Fruit fly (Drosophila melanogaster) whole organism, embryonic: ENCODE results near the gene CG14154.

Experiments used
- Aef1 ChIP-seq: fragments of 200-800 bp; sonication (Bioruptor generic); IDR thresholded peaks from 3 replicates; pipeline ENCODE4 v1.3.6; 2022; ENCODE audit warnings: missing biosample characterization, missing genetic modification characterization
- Antp ChIP-seq: fragments of 200-800 bp; sonication (Bioruptor generic); optimal IDR thresholded peaks from 3 replicates; lab custom pipeline; 2016; ENCODE audit warnings: missing biosample characterization, missing genetic modification characterization
- BtbVII ChIP-seq: fragments of 200-800 bp; sonication (Bioruptor generic); optimal IDR thresholded peaks from 3 replicates; lab custom pipeline; 2017; ENCODE audit warnings: missing biosample characterization, mild to moderate bottlenecking, missing genetic modification characterization
- CG10267 ChIP-seq: fragments of 200-800 bp; sonication (Bioruptor generic); optimal IDR thresholded peaks from 2 replicates; lab custom pipeline; 2018; ENCODE audit warnings: missing biosample characterization, mild to moderate bottlenecking, missing genetic modification characterization, moderate library complexity
- CG10431 ChIP-seq: fragments of 200-800 bp; sonication (Bioruptor generic); optimal IDR thresholded peaks from 3 replicates; lab custom pipeline; 2018; ENCODE audit warnings: missing biosample characterization, mild to moderate bottlenecking, missing genetic modification characterization
- CG12769 ChIP-seq: fragments of 200-800 bp; sonication (Bioruptor generic); optimal IDR thresholded peaks from 2 replicates; lab custom pipeline; 2019; ENCODE audit warnings: missing biosample characterization, mild to moderate bottlenecking, missing genetic modification characterization, moderate library complexity
- CG32532 ChIP-seq: fragments of 200-800 bp; sonication (Bioruptor generic); IDR thresholded peaks from 2 replicates; pipeline ENCODE4 v1.3.6; 2022; ENCODE audit warnings: missing biosample characterization, missing genetic modification characterization
- CG33557 ChIP-seq: fragments of 200-800 bp; sonication (Bioruptor generic); optimal IDR thresholded peaks from 2 replicates; lab custom pipeline; 2019; ENCODE audit warnings: missing biosample characterization, mild to moderate bottlenecking, missing genetic modification characterization, moderate library complexity
- CG3847 ChIP-seq: fragments of 200-800 bp; sonication (Bioruptor generic); IDR thresholded peaks from 2 replicates; pipeline ENCODE4 v1.3.6; 2022; ENCODE audit warnings: missing biosample characterization, missing genetic modification characterization
- CG4328 ChIP-seq: fragments of 200-800 bp; sonication (Bioruptor generic); optimal IDR thresholded peaks from 3 replicates; lab custom pipeline; 2017; ENCODE audit warnings: missing biosample characterization, missing genetic modification reagents, missing genetic modification characterization
- CG6854 ChIP-seq: fragments of 200-800 bp; sonication (Bioruptor generic); optimal IDR thresholded peaks from 3 replicates; lab custom pipeline; 2017; ENCODE audit warnings: missing biosample characterization, mild to moderate bottlenecking, missing genetic modification characterization
- CG7786 ChIP-seq: fragments of 200-800 bp; sonication (Bioruptor generic); optimal IDR thresholded peaks from 2 replicates; lab custom pipeline; 2016; ENCODE audit warnings: missing biosample characterization, missing genetic modification characterization
- CG7963 ChIP-seq: fragments of 200-800 bp; sonication (Bioruptor generic); IDR thresholded peaks from 3 replicates; pipeline ENCODE4 v1.3.6; 2022; ENCODE audit warnings: missing biosample characterization, missing genetic modification characterization; ENCODE audit not compliant: partially characterized antibody
- CG7987 ChIP-seq: fragments of 200-800 bp; sonication (Bioruptor generic); optimal IDR thresholded peaks from 2 replicates; lab custom pipeline; 2018; ENCODE audit warnings: missing biosample characterization, mild to moderate bottlenecking, missing genetic modification characterization, moderate library complexity
- CG9437 ChIP-seq: fragments of 200-800 bp; sonication (Bioruptor generic); optimal IDR thresholded peaks from 2 replicates; lab custom pipeline; 2018; ENCODE audit warnings: missing biosample characterization, mild to moderate bottlenecking, missing genetic modification characterization
- Drgx ChIP-seq: fragments of 200-800 bp; sonication (Bioruptor generic); IDR thresholded peaks from 2 replicates; pipeline ENCODE4 v1.3.6; 2022; ENCODE audit warnings: missing biosample characterization, missing genetic modification characterization
- Eip74EF ChIP-seq, 2 experiments: fragments of 200-800 bp in 1 of 2; fragments of >200 bp in 1 of 2; sonication (Bioruptor generic) in 1 of 2; optimal IDR thresholded peaks; 2 replicates each; lab custom pipeline; 2017 to 2019; ENCODE audit warnings: missing biosample characterization in 2 of 2, missing genetic modification characterization in 2 of 2, mild to moderate bottlenecking in 1 of 2, moderate library complexity in 1 of 2
- Elba2 ChIP-seq: fragments of 200-800 bp; sonication (Bioruptor generic); optimal IDR thresholded peaks from 3 replicates; lab custom pipeline; 2016; ENCODE audit warnings: missing biosample characterization, missing genetic modification characterization
- HLH4C ChIP-seq: fragments of 200-800 bp; sonication (Bioruptor generic); IDR thresholded peaks from 3 replicates; pipeline ENCODE4 v1.3.6; 2022; ENCODE audit warnings: missing biosample characterization, missing genetic modification characterization; ENCODE audit not compliant: partially characterized antibody
- Hey ChIP-seq: fragments of 200-800 bp; sonication (Bioruptor generic); optimal IDR thresholded peaks from 3 replicates; lab custom pipeline; 2018; ENCODE audit warnings: missing biosample characterization, mild to moderate bottlenecking, missing genetic modification characterization
- Kr ChIP-seq: fragments of 200-800 bp; sonication (Bioruptor generic); optimal IDR thresholded peaks from 2 replicates; lab custom pipeline; 2017; ENCODE audit warnings: missing biosample characterization, mild to moderate bottlenecking, missing genetic modification characterization
- Lim3 ChIP-seq: fragments of 200-800 bp; sonication (Bioruptor generic); IDR thresholded peaks from 2 replicates; pipeline ENCODE4 v1.3.6; 2022; ENCODE audit warnings: missing biosample characterization, missing genetic modification characterization
- MTF-1 ChIP-seq: fragments of 200-800 bp; sonication (Bioruptor generic); optimal IDR thresholded peaks from 2 replicates; lab custom pipeline; 2018; ENCODE audit warnings: missing biosample characterization, mild to moderate bottlenecking, missing genetic modification characterization, borderline replicate concordance
- Mes4 ChIP-seq: fragments of 200-800 bp; sonication (Bioruptor generic); optimal IDR thresholded peaks from 2 replicates; lab custom pipeline; 2016; ENCODE audit warnings: missing biosample characterization, missing genetic modification characterization
- NC2β ChIP-seq: fragments of 200-800 bp; sonication (Bioruptor generic); optimal IDR thresholded peaks from 2 replicates; lab custom pipeline; 2016; ENCODE audit warnings: missing biosample characterization, missing genetic modification characterization
- Sox100B ChIP-seq: fragments of 200-800 bp; sonication (Bioruptor generic); optimal IDR thresholded peaks from 3 replicates; lab custom pipeline; 2018; ENCODE audit warnings: missing biosample characterization, mild to moderate bottlenecking, missing genetic modification characterization
- Xrp1 ChIP-seq: fragments of 200-800 bp; sonication (Bioruptor generic); IDR thresholded peaks from 2 replicates; pipeline ENCODE4 v1.3.6; 2022; ENCODE audit warnings: missing biosample characterization, missing genetic modification characterization
- amos ChIP-seq: fragments of 200-800 bp; sonication (Bioruptor generic); IDR thresholded peaks from 2 replicates; pipeline ENCODE4 v1.3.6; 2022; ENCODE audit warnings: missing biosample characterization, missing genetic modification characterization; ENCODE audit not compliant: partially characterized antibody
- chinmo ChIP-seq: fragments of 200-800 bp; sonication (Bioruptor generic); IDR thresholded peaks from 4 replicates; pipeline ENCODE4 v1.3.6; 2022; ENCODE audit warnings: missing biosample characterization, missing genetic modification characterization; ENCODE audit not compliant: partially characterized antibody
- ci ChIP-seq: fragments of 200-800 bp; sonication (Bioruptor generic); IDR thresholded peaks from 3 replicates; pipeline ENCODE4 v1.3.6; 2022; ENCODE audit warnings: missing biosample characterization, missing genetic modification characterization
- ems ChIP-seq: fragments of 200-800 bp; sonication (Bioruptor generic); optimal IDR thresholded peaks from 3 replicates; lab custom pipeline; 2016; ENCODE audit warnings: missing biosample characterization, missing genetic modification characterization
- gsb ChIP-seq: fragments of 200-800 bp; sonication (Bioruptor generic); IDR thresholded peaks from 2 replicates; pipeline ENCODE4 v1.3.6; 2022; ENCODE audit warnings: missing biosample characterization, missing genetic modification characterization
- ken ChIP-seq: fragments of 200-800 bp; sonication (Bioruptor generic); IDR thresholded peaks from 3 replicates; pipeline ENCODE4 v1.3.6; 2022; ENCODE audit warnings: missing biosample characterization, missing genetic modification characterization
- mld ChIP-seq: fragments of 200-800 bp; sonication (Bioruptor generic); IDR thresholded peaks from 3 replicates; pipeline ENCODE4 v1.3.6; 2022; ENCODE audit warnings: missing biosample characterization, missing genetic modification characterization; ENCODE audit not compliant: partially characterized antibody
- rib ChIP-seq: fragments of 200-800 bp; sonication (Bioruptor generic); IDR thresholded peaks from 2 replicates; pipeline ENCODE4 v1.3.6; 2022; ENCODE audit warnings: missing biosample characterization, missing genetic modification characterization
- run ChIP-seq: fragments of 200-800 bp; sonication (Bioruptor generic); optimal IDR thresholded peaks from 3 replicates; lab custom pipeline; 2018; ENCODE audit warnings: missing biosample characterization, mild to moderate bottlenecking, missing genetic modification characterization
- schlank ChIP-seq: fragments of 200-800 bp; sonication (Bioruptor generic); optimal IDR thresholded peaks from 2 replicates; lab custom pipeline; 2018; ENCODE audit warnings: missing biosample characterization, mild to moderate bottlenecking, missing genetic modification characterization
- sens ChIP-seq: fragments of 200-800 bp; sonication (Bioruptor generic); peaks from one replicate; lab custom pipeline; 2016; ENCODE audit warnings: missing biosample characterization, missing genetic modification characterization
- sima ChIP-seq: fragments of 200-800 bp; sonication (Bioruptor generic); optimal IDR thresholded peaks from 2 replicates; lab custom pipeline; 2016; ENCODE audit warnings: missing biosample characterization, missing genetic modification characterization
- ssp ChIP-seq: fragments of 200-800 bp; sonication (Bioruptor generic); IDR thresholded peaks from 2 replicates; pipeline ENCODE4 v1.3.6; 2022; ENCODE audit warnings: missing biosample characterization, missing genetic modification characterization
- tin ChIP-seq: fragments of 200-800 bp; sonication (Bioruptor generic); optimal IDR thresholded peaks from 3 replicates; lab custom pipeline; 2016; ENCODE audit warnings: missing biosample characterization, missing genetic modification characterization
- tna ChIP-seq: fragments of 200-800 bp; sonication (Bioruptor generic); IDR thresholded peaks from 2 replicates; pipeline ENCODE4 v1.3.6; 2022; ENCODE audit warnings: missing biosample characterization, missing genetic modification characterization; ENCODE audit not compliant: partially characterized antibody
- toy ChIP-seq: fragments of 200-800 bp; sonication (Bioruptor generic); IDR thresholded peaks from 2 replicates; pipeline ENCODE4 v1.3.6; 2022; ENCODE audit warnings: missing biosample characterization, missing genetic modification characterization
- unc-4 ChIP-seq: fragments of 200-800 bp; sonication (Bioruptor generic); IDR thresholded peaks from 2 replicates; pipeline ENCODE4 v1.3.6; 2022; ENCODE audit warnings: missing biosample characterization, missing genetic modification characterization; ENCODE audit not compliant: partially characterized antibody
- vvl ChIP-seq: fragments of 200-800 bp; sonication (Bioruptor generic); IDR thresholded peaks from 2 replicates; pipeline ENCODE4 v1.3.6; 2022; ENCODE audit warnings: missing biosample characterization, missing genetic modification characterization
- wdn ChIP-seq: fragments of 200-800 bp; sonication (Bioruptor generic); IDR thresholded peaks from 2 replicates; pipeline ENCODE4 v1.3.6; 2022; ENCODE audit warnings: missing biosample characterization, missing genetic modification characterization
- zf30C ChIP-seq: fragments of 200-800 bp; sonication (Bioruptor generic); optimal IDR thresholded peaks from 3 replicates; lab custom pipeline; 2018; ENCODE audit warnings: missing biosample characterization, mild to moderate bottlenecking, missing genetic modification characterization

CG14154 gene

DNA sequence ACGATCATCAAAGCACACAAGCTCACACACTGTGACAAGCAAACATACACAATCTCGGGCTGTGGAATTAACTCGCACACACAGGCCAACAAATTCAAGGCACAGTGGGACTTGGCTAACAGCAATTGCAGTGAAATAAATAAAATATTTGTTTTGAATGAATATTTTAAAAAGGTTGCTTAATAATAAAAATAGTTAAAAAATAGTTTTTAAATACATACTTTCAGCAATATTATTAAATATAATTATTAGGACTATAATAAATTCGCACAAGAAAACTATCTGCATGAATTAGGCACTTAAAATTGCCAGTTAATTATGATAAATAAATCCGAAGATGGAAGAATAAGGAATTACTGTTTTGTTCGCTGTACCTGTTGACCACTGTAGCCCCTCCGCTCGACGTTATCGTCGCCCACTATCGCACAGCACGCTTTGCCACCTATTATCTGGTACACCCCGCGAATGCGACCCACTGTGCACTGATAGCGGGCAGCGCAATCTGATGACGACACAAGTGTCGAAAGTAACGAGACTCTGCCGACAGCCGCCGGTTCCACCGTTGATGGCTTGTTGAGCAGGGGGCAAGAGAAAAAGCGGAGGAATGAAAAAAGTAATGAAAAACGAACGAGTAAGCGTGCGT lies 41.2 kb downstream of the CG14154 start (continued):
- TF ChIP-seq Xrp1 (GFP tag; lab: Robert Waterston, UW) (peak; percentile 98), ems (GFP tag; lab: Kevin White, UChicago) (peak; percentile 77)

- TF ChIP-seq NC2β (GFP tag; lab: Kevin White, UChicago) (peak; percentile 22), Hey (tag; lab: Kevin White, UChicago) (no peak), CG32532 (GFP tag; lab: Robert Waterston, UW) (peak; percentile 78), vvl (peak; percentile 58; the same call in 1 of the 2 replicates), Drgx (peak; percentile 83), gsb (peak; percentile 51; the same call in 1 of the 2 replicates), BtbVII (GFP tag; lab: Kevin White, UChicago) (peak; percentile 50), Elba2 (GFP tag; lab: Kevin White, UChicago) (no peak), ssp (GFP tag; lab: Robert Waterston, UW) (peak; percentile 56), Mes4 (GFP tag; lab: Kevin White, UChicago) (peak; percentile 59), unc-4 (GFP tag; lab: Robert Waterston, UW) (no peak), MTF-1 (GFP tag; lab: Kevin White, UChicago) (peak; percentile 52), tin (GFP tag; lab: Kevin White, UChicago) (peak; percentile 33), CG7963 (GFP tag; lab: Robert Waterston, UW) (no peak), Sox100B (peak; percentile 85), CG33557 (GFP tag; lab: Kevin White, UChicago) (no peak), tna (GFP tag; lab: Robert Waterston, UW) (no peak), Kr (no peak), CG7987 (GFP tag; lab: Kevin White, UChicago) (no peak), CG10431 (GFP tag; lab: Kevin White, UChicago) (no peak), sens (GFP tag; lab: Kevin White, UChicago) (peak; percentile 93), chinmo (no peak), CG4328 (GFP tag; lab: Kevin White, UChicago) (no peak), run (peak; percentile 24), CG10267 (peak; percentile 49), amos (no peak), zf30C (GFP tag; lab: Kevin White, UChicago) (no peak), rib (0 out of 2 replicates have a peak, but pooled peaks have one; percentile 26), sima (no peak), wdn (GFP tag; lab: Robert Waterston, UW) (peak; percentile 25; the same call in 1 of the 2 replicates), Aef1 (GFP tag; lab: Robert Waterston, UW) (no peak; the same call in 2 of the 3 replicates), HLH4C (GFP tag; lab: Robert Waterston, UW) (no peak), CG6854 (GFP tag; lab: Kevin White, UChicago) (no peak), CG12769 (tag; lab: Kevin White, UChicago) (no peak), ken (peak; percentile 64; the same call in 2 of the 3 replicates), Eip74EF (GFP tag; optimal IDR thresholded peaks at IDR 0.05; lab: Kevin White, UChicago) (peak in 1 of 2 experiments; percentile 42), mld (GFP tag; lab: Robert Waterston, UW) (no peak), CG3847 (GFP tag; lab: Robert Waterston, UW) (peak; percentile 48), CG7786 (GFP tag; lab: Kevin White, UChicago) (peak; percentile 57), Lim3 (GFP tag; lab: Robert Waterston, UW) (no peak), ci (peak; percentile 79), Antp (peak; percentile 70), CG9437 (GFP tag; lab: Kevin White, UChicago) (peak; percentile 67), toy (no peak), schlank (tag; lab: Kevin White, UChicago) (no peak)
Observed at dm6 chr3L:10683899-10684340, 42.2 kb downstream of the CG14154 start.
